Worm (Caenorhabditis elegans): ENCODE measurements around the gene tsfm-1.

tsfm-1 gene

ce11 chrV:12288577-12288976, 17.2 kb upstream of the tsfm-1 start, which contains the start of gene rskd-1:
Gene rskd-1 (minus strand): TSS chrV:12288615.
- TF ChIP-seq ets-7 (tag; optimal IDR thresholded peaks at IDR 0.05): no peak
- no peak for TF ChIP-seq tra-4 (tag; optimal IDR thresholded peaks at IDR 0.05)
- TF ChIP-seq ama-1 (optimal IDR thresholded peaks at IDR 0.05): no peak
- TF ChIP-seq tbx-37 (GFP tag; conservative IDR thresholded peaks at IDR 0.05): no peak

- no peak for TF ChIP-seq B0310.2 (tag; optimal IDR thresholded peaks at IDR 0.05)
- no peak for TF ChIP-seq flt-1 (GFP tag; IDR thresholded peaks at IDR 0.05)
- no peak for TF ChIP-seq hmg-4 (GFP tag; optimal IDR thresholded peaks at IDR 0.05)
Measured at ce11 chrV:12287667-12288066, 16.3 kb upstream of the tsfm-1 start.

ce11 chrV:12283187-12283586, 11.8 kb upstream of the tsfm-1 start, which contains the start of gene F55C5.10:
Gene F55C5.10 (plus strand): TSS chrV:12283487.
- TF ChIP-seq ceh-36 (tag; optimal IDR thresholded peaks at IDR 0.05): no peak
- TF ChIP-seq aly-1 (tag; optimal IDR thresholded peaks at IDR 0.05): no peak
- no peak for TF ChIP-seq pes-1 (GFP tag; IDR thresholded peaks at IDR 0.05)
- TF ChIP-seq ceh-13 (GFP tag; optimal IDR thresholded peaks at IDR 0.05): no peak
- TF ChIP-seq hnd-1 (tag; optimal IDR thresholded peaks at IDR 0.05): no peak
- TF ChIP-seq scrt-1 (GFP tag; IDR thresholded peaks at IDR 0.05): no peak
- TF ChIP-seq hmg-4 (GFP tag; optimal IDR thresholded peaks at IDR 0.05): no peak
- TF ChIP-seq B0310.2 (tag; optimal IDR thresholded peaks at IDR 0.05): no peak
- no peak for TF ChIP-seq hmbx-1 (tag; optimal IDR thresholded peaks at IDR 0.05)
- TF ChIP-seq tbx-11 (GFP tag; IDR thresholded peaks at IDR 0.05): no peak
- no peak for TF ChIP-seq ets-7 (tag; optimal IDR thresholded peaks at IDR 0.05)
- no peak for TF ChIP-seq tbx-37 (GFP tag; conservative IDR thresholded peaks at IDR 0.05)
- TF ChIP-seq tra-4 (tag; optimal IDR thresholded peaks at IDR 0.05): no peak
- no peak for TF ChIP-seq sea-1 (GFP tag; conservative IDR thresholded peaks at IDR 0.05)

- TF ChIP-seq ceh-36 (tag; optimal IDR thresholded peaks at IDR 0.05) (peak; percentile 3), aly-1 (tag; optimal IDR thresholded peaks at IDR 0.05) (no peak), hmg-4 (GFP tag; optimal IDR thresholded peaks at IDR 0.05) (no peak), tra-4 (tag; optimal IDR thresholded peaks at IDR 0.05) (no peak)
Measured at ce11 chrV:12281508-12281907, 10.2 kb upstream of the tsfm-1 start.

- TF ChIP-seq hmbx-1 (tag; optimal IDR thresholded peaks at IDR 0.05) (no peak), hmg-4 (GFP tag; optimal IDR thresholded peaks at IDR 0.05) (no peak), ceh-13 (GFP tag; optimal IDR thresholded peaks at IDR 0.05) (no peak), ets-7 (tag; optimal IDR thresholded peaks at IDR 0.05) (no peak), ama-1 (optimal IDR thresholded peaks at IDR 0.05) (no peak), F13C5.2 (tag; optimal IDR thresholded peaks at IDR 0.05) (no peak), hnd-1 (tag; optimal IDR thresholded peaks at IDR 0.05) (no peak)
Measured at ce11 chrV:12276946-12277345, 5.6 kb upstream of the tsfm-1 start, which contains the start of gene bnc-1. Gene bnc-1 (minus strand): TSS chrV:12277046.

ce11 chrV:12275714-12276113, 4.4 kb upstream of the tsfm-1 start:
- TF ChIP-seq tbx-37 (GFP tag; conservative IDR thresholded peaks at IDR 0.05) (no peak), B0310.2 (tag; optimal IDR thresholded peaks at IDR 0.05) (no peak), hnd-1 (tag; optimal IDR thresholded peaks at IDR 0.05) (no peak), F13C5.2 (tag; optimal IDR thresholded peaks at IDR 0.05) (no peak), ama-1 (optimal IDR thresholded peaks at IDR 0.05) (no peak), ceh-36 (tag; optimal IDR thresholded peaks at IDR 0.05) (no peak), sea-1 (GFP tag; conservative IDR thresholded peaks at IDR 0.05) (no peak), hmbx-1 (tag; optimal IDR thresholded peaks at IDR 0.05) (no peak), tra-4 (tag; optimal IDR thresholded peaks at IDR 0.05) (no peak), hmg-4 (GFP tag; optimal IDR thresholded peaks at IDR 0.05) (no peak), scrt-1 (GFP tag; IDR thresholded peaks at IDR 0.05) (no peak), ceh-13 (GFP tag; optimal IDR thresholded peaks at IDR 0.05) (no peak), flt-1 (GFP tag; IDR thresholded peaks at IDR 0.05) (no peak)

- TF ChIP-seq F13C5.2 (tag; optimal IDR thresholded peaks at IDR 0.05): no peak
Measured at ce11 chrV:12269272-12269767, 2.0 kb downstream of the tsfm-1 start, which contains the start of gene twk-24. Gene twk-24 (minus strand): TSS chrV:12269322.

ce11 chrV:12263723-12264122, 7.6 kb downstream of the tsfm-1 start, which contains the start of gene ssp-35:
Gene ssp-35 (minus strand): TSS chrV:12263823.
- no peak for TF ChIP-seq B0310.2 (tag; optimal IDR thresholded peaks at IDR 0.05)
- TF ChIP-seq ceh-36 (tag; optimal IDR thresholded peaks at IDR 0.05): no peak
- no peak for TF ChIP-seq tbx-37 (GFP tag; conservative IDR thresholded peaks at IDR 0.05)
- TF ChIP-seq sea-1 (GFP tag; conservative IDR thresholded peaks at IDR 0.05): no peak
- TF ChIP-seq ets-7 (tag; optimal IDR thresholded peaks at IDR 0.05): no peak
- no peak for TF ChIP-seq flt-1 (GFP tag; IDR thresholded peaks at IDR 0.05)
- TF ChIP-seq hnd-1 (tag; optimal IDR thresholded peaks at IDR 0.05): no peak
- no peak for TF ChIP-seq F13C5.2 (tag; optimal IDR thresholded peaks at IDR 0.05)
- TF ChIP-seq tbx-11 (GFP tag; IDR thresholded peaks at IDR 0.05): no peak
- TF ChIP-seq aly-1 (tag; optimal IDR thresholded peaks at IDR 0.05): no peak
- no peak for TF ChIP-seq ceh-13 (GFP tag; optimal IDR thresholded peaks at IDR 0.05)
- no peak for TF ChIP-seq hmbx-1 (tag; optimal IDR thresholded peaks at IDR 0.05)
- TF ChIP-seq tra-4 (tag; optimal IDR thresholded peaks at IDR 0.05): no peak

- TF ChIP-seq F13C5.2 (tag; optimal IDR thresholded peaks at IDR 0.05): no peak
- no peak for TF ChIP-seq tbx-11 (GFP tag; IDR thresholded peaks at IDR 0.05)
- no peak for TF ChIP-seq scrt-1 (GFP tag; IDR thresholded peaks at IDR 0.05)
- no peak for TF ChIP-seq aly-1 (tag; optimal IDR thresholded peaks at IDR 0.05)
- TF ChIP-seq flt-1 (GFP tag; IDR thresholded peaks at IDR 0.05): no peak
- no peak for TF ChIP-seq hmg-4 (GFP tag; optimal IDR thresholded peaks at IDR 0.05)
- no peak for TF ChIP-seq ets-7 (tag; optimal IDR thresholded peaks at IDR 0.05)
- no peak for TF ChIP-seq ceh-13 (GFP tag; optimal IDR thresholded peaks at IDR 0.05)
- no peak for TF ChIP-seq sea-1 (GFP tag; conservative IDR thresholded peaks at IDR 0.05)
- TF ChIP-seq hmbx-1 (tag; optimal IDR thresholded peaks at IDR 0.05): no peak
- no peak for TF ChIP-seq pes-1 (GFP tag; IDR thresholded peaks at IDR 0.05)
- no peak for TF ChIP-seq ama-1 (optimal IDR thresholded peaks at IDR 0.05)
- TF ChIP-seq ceh-36 (tag; optimal IDR thresholded peaks at IDR 0.05): no peak
- TF ChIP-seq tbx-37 (GFP tag; conservative IDR thresholded peaks at IDR 0.05): no peak
- no peak for TF ChIP-seq B0310.2 (tag; optimal IDR thresholded peaks at IDR 0.05)
Measured at ce11 chrV:12261377-12261776, 10.0 kb downstream of the tsfm-1 start, which contains the start of gene tbb-6. Gene tbb-6 (plus strand): TSS chrV:12261531.

Measured in whole organism, early embryonic.